Worm (Caenorhabditis elegans) whole organism, L3 larva: ENCODE results near the gene nas-20.

Source experiments
- R02D3.7 ChIP-seq: fragments of 150-350 bp; optimal IDR thresholded peaks from 2 replicates; lab custom pipeline; 2014; ENCODE audit warnings: missing biosample characterization, missing genetic modification characterization
- egl-27 ChIP-seq: sonication (generic microtip); optimal IDR thresholded peaks from 4 replicates; lab custom pipeline; 2017; ENCODE audit warnings: missing biosample characterization, missing genetic modification reagents, missing genetic modification characterization
- fkh-10 ChIP-seq: sonication (generic microtip); optimal IDR thresholded peaks from 2 replicates; lab custom pipeline; 2017; ENCODE audit warnings: missing biosample characterization, missing genetic modification reagents, missing genetic modification characterization
- jun-1 ChIP-seq: fragments of 150-350 bp; optimal IDR thresholded peaks from 2 replicates; lab custom pipeline; 2014; ENCODE audit warnings: missing biosample characterization, missing genetic modification reagents, missing genetic modification characterization
- nhr-76 ChIP-seq: fragments of 150-350 bp; sonication (generic microtip); optimal IDR thresholded peaks from 5 replicates; lab custom pipeline; 2014; ENCODE audit warnings: missing biosample characterization, missing genetic modification characterization
- skn-1 ChIP-seq: fragments of 150-350 bp; optimal IDR thresholded peaks from 2 replicates; lab custom pipeline; 2014; ENCODE audit warnings: missing biosample characterization, missing genetic modification characterization
- unc-62 ChIP-seq: fragments of 150-350 bp; sonication (generic microtip); optimal IDR thresholded peaks from 4 replicates; lab custom pipeline; 2014; ENCODE audit warnings: missing biosample characterization, missing genetic modification reagents, missing genetic modification characterization

- TF ChIP-seq nhr-76 (tag; lab: Kevin White, UChicago) (no peak), jun-1 (no peak), unc-62 (GFP tag; lab: Kevin White, UChicago) (no peak), skn-1 (tag; lab: Kevin White, UChicago) (no peak), R02D3.7 (tag; lab: Kevin White, UChicago) (no peak), egl-27 (no peak), fkh-10 (no peak)
Measured at ce11 chrV:11492456-11492855, 20.3 kb upstream of the nas-20 start, which contains the start of gene T11F9.21.
